Worm (Caenorhabditis elegans) whole organism, L1 larva: Measurements from ENCODE around the gene W03C9.6.

Experiments used
- C34B4.2 ChIP-seq: sonication (generic microtip); optimal IDR thresholded peaks from 2 replicates; lab custom pipeline; 2017; ENCODE audit warnings: mild to moderate bottlenecking, missing genetic modification characterization, missing compliant biosample characterization
- Y116A8C.19 ChIP-seq: sonication (generic microtip); optimal IDR thresholded peaks from 2 replicates; lab custom pipeline; 2016; ENCODE audit warnings: missing compliant biosample characterization, missing genetic modification characterization, borderline replicate concordance
- alr-1 ChIP-seq: fragments of 200-800 bp; sonication (Bioruptor generic); optimal IDR thresholded peaks from 2 replicates; lab custom pipeline; 2018; ENCODE audit warnings: borderline replicate concordance, mild to moderate bottlenecking, missing genetic modification characterization, missing compliant biosample characterization
- ama-1 ChIP-seq: fragments of 150-350 bp; optimal IDR thresholded peaks from 2 replicates; lab custom pipeline; 2014
- blmp-1 ChIP-seq: fragments of 150-350 bp; optimal IDR thresholded peaks from 2 replicates; lab custom pipeline; 2014; ENCODE audit warnings: missing biosample characterization, missing genetic modification characterization
- ceh-88 ChIP-seq: fragments of 200-800 bp; sonication (Bioruptor generic); IDR thresholded peaks from 2 replicates; pipeline ENCODE4 v1.3.6; 2022; ENCODE audit warnings: missing genetic modification characterization, missing compliant biosample characterization
- efl-1 ChIP-seq, 4 experiments: fragments of 150-350 bp; optimal IDR thresholded peaks in 3 of 4; peaks in 1 of 4; 1 replicate in 1 of 4; 2 replicates in 3 of 4; lab custom pipeline; 2014; ENCODE audit warnings: missing biosample characterization in 2 of 4, missing genetic modification characterization in 2 of 4, missing genetic modification reagents in 2 of 4
- efl-3 ChIP-seq: fragments of 200-800 bp; sonication (Bioruptor generic); optimal IDR thresholded peaks from 2 replicates; lab custom pipeline; 2018; ENCODE audit warnings: mild to moderate bottlenecking, missing genetic modification characterization, missing compliant biosample characterization
- egl-13 ChIP-seq: sonication (generic microtip); optimal IDR thresholded peaks from 2 replicates; lab custom pipeline; 2016; ENCODE audit warnings: missing genotype, missing genetic modification reagents, missing genetic modification characterization, missing compliant biosample characterization
- egl-27 ChIP-seq, 2 experiments: fragments of 150-350 bp in 1 of 2; sonication (generic microtip); optimal IDR thresholded peaks; 3 replicates each; lab custom pipeline; 2017 to 2018; ENCODE audit warnings: missing biosample characterization in 2 of 2, missing genetic modification characterization in 2 of 2, missing genetic modification reagents in 2 of 2
- ets-5 ChIP-seq: fragments of 200-800 bp; sonication (Bioruptor generic); IDR thresholded peaks from 2 replicates; pipeline ENCODE4 v1.3.6; 2022; ENCODE audit warnings: missing genetic modification characterization, missing compliant biosample characterization
- fkh-4 ChIP-seq: sonication (generic microtip); optimal IDR thresholded peaks from 2 replicates; lab custom pipeline; 2016; ENCODE audit warnings: missing compliant biosample characterization, missing genetic modification characterization, borderline replicate concordance
- fos-1 ChIP-seq: fragments of 150-350 bp; optimal IDR thresholded peaks from 2 replicates; lab custom pipeline; 2014; ENCODE audit warnings: missing biosample characterization, missing genetic modification characterization
- grh-1 ChIP-seq: fragments of 200-800 bp; sonication (Bioruptor generic); IDR thresholded peaks from 2 replicates; pipeline ENCODE4 v1.3.6; 2022; ENCODE audit warnings: missing genetic modification reagents, missing genetic modification characterization, missing compliant biosample characterization
- hlh-17 ChIP-seq: fragments of 200-800 bp; sonication (Bioruptor generic); optimal IDR thresholded peaks from 2 replicates; lab custom pipeline; 2018; ENCODE audit warnings: missing genetic modification characterization, mild to moderate bottlenecking, missing compliant biosample characterization, moderate library complexity, borderline replicate concordance
- hlh-4 ChIP-seq: sonication (generic microtip); optimal IDR thresholded peaks from 2 replicates; lab custom pipeline; 2016; ENCODE audit warnings: mild to moderate bottlenecking, missing genetic modification characterization, missing compliant biosample characterization
- hpl-2 ChIP-seq: fragments of 150-350 bp; optimal IDR thresholded peaks from 2 replicates; lab custom pipeline; 2014; ENCODE audit warnings: missing biosample characterization, missing genetic modification reagents, missing genetic modification characterization
- irx-1 ChIP-seq: sonication (generic microtip); optimal IDR thresholded peaks from 2 replicates; lab custom pipeline; 2016; ENCODE audit warnings: missing genetic modification characterization, missing compliant biosample characterization
- jun-1 ChIP-seq: fragments of 150-350 bp; optimal IDR thresholded peaks from 2 replicates; lab custom pipeline; 2014; ENCODE audit warnings: missing biosample characterization, missing genetic modification reagents, missing genetic modification characterization
- lin-13 ChIP-seq: fragments of 150-350 bp; optimal IDR thresholded peaks from 2 replicates; lab custom pipeline; 2014; ENCODE audit warnings: missing biosample characterization, missing genetic modification reagents, missing genetic modification characterization
- lin-14 ChIP-seq: fragments of 200-800 bp; sonication (Bioruptor generic); optimal IDR thresholded peaks from 2 replicates; lab custom pipeline; 2018; ENCODE audit warnings: mild to moderate bottlenecking, missing genetic modification characterization, moderate library complexity, missing compliant biosample characterization
- lin-15B ChIP-seq: fragments of 150-350 bp; sonication (generic microtip); optimal IDR thresholded peaks from 3 replicates; lab custom pipeline; 2014; ENCODE audit warnings: missing biosample characterization, missing genetic modification characterization
- lin-39 ChIP-seq: fragments of 150-350 bp; optimal IDR thresholded peaks from 2 replicates; lab custom pipeline; 2014; ENCODE audit warnings: missing biosample characterization, missing genetic modification reagents, missing genetic modification characterization
- lir-3 ChIP-seq: sonication (generic microtip); optimal IDR thresholded peaks from 2 replicates; lab custom pipeline; 2016; ENCODE audit warnings: mild to moderate bottlenecking, missing genetic modification characterization, moderate library complexity, missing compliant biosample characterization; ENCODE audit not compliant: poor library complexity
- mab-9 ChIP-seq: fragments of 200-800 bp; sonication (Bioruptor generic); IDR thresholded peaks from 2 replicates; pipeline ENCODE4 v1.3.6; 2022; ENCODE audit warnings: missing genetic modification reagents, missing genetic modification characterization, missing compliant biosample characterization
- mdl-1 ChIP-seq, 2 experiments: fragments of 150-350 bp; optimal IDR thresholded peaks; 2 replicates each; lab custom pipeline; 2014 to 2017; ENCODE audit warnings: missing biosample characterization in 2 of 2, missing genetic modification characterization in 2 of 2, inconsistent platforms in 1 of 2
- mef-2 ChIP-seq: fragments of 150-350 bp; optimal IDR thresholded peaks from 2 replicates; lab custom pipeline; 2014; ENCODE audit warnings: missing biosample characterization, missing genetic modification characterization
- nhr-20 ChIP-seq: sonication (generic microtip); optimal IDR thresholded peaks from 2 replicates; lab custom pipeline; 2016; ENCODE audit warnings: mild to moderate bottlenecking, missing genetic modification characterization, missing compliant biosample characterization
- nhr-237 ChIP-seq: fragments of 150-350 bp; optimal IDR thresholded peaks from 2 replicates; lab custom pipeline; 2014; ENCODE audit warnings: missing biosample characterization, missing genetic modification characterization
- nhr-28 ChIP-seq: fragments of 150-350 bp; optimal IDR thresholded peaks from 2 replicates; lab custom pipeline; 2014; ENCODE audit warnings: missing biosample characterization, missing genetic modification characterization
- nhr-77 ChIP-seq: fragments of 150-350 bp; optimal IDR thresholded peaks from 2 replicates; lab custom pipeline; 2014; ENCODE audit warnings: missing biosample characterization, missing genetic modification characterization
- nhr-85 ChIP-seq: sonication (generic microtip); peaks from one replicate; lab custom pipeline; 2016; ENCODE audit warnings: missing genetic modification characterization, inconsistent platforms, missing compliant biosample characterization
- nhr-90 ChIP-seq: sonication (generic microtip); optimal IDR thresholded peaks from 2 replicates; lab custom pipeline; 2016; ENCODE audit warnings: mild to moderate bottlenecking, missing genetic modification characterization, missing compliant biosample characterization; ENCODE audit not compliant: poor library complexity
- pag-3 ChIP-seq: sonication (generic microtip); optimal IDR thresholded peaks from 2 replicates; lab custom pipeline; 2017; ENCODE audit warnings: missing genetic modification characterization, mild to moderate bottlenecking, missing compliant biosample characterization, antibody characterized with exemption, borderline replicate concordance; ENCODE audit not compliant: insufficient read depth
- pqm-1 ChIP-seq: sonication (generic microtip); optimal IDR thresholded peaks from 3 replicates; lab custom pipeline; 2017; ENCODE audit warnings: missing biosample characterization, missing genetic modification characterization
- skn-1 ChIP-seq: fragments of 150-350 bp; optimal IDR thresholded peaks from 2 replicates; lab custom pipeline; 2014; ENCODE audit warnings: missing biosample characterization, missing genetic modification characterization
- snpc-4 ChIP-seq: fragments of 150-350 bp; optimal IDR thresholded peaks from 2 replicates; lab custom pipeline; 2014; ENCODE audit warnings: missing biosample characterization, missing genetic modification characterization
- snu-23 ChIP-seq: sonication (generic microtip); optimal IDR thresholded peaks from 2 replicates; lab custom pipeline; 2016; ENCODE audit warnings: missing genetic modification characterization, missing compliant biosample characterization
- swsn-7 ChIP-seq: sonication (generic microtip); optimal IDR thresholded peaks from 2 replicates; lab custom pipeline; 2016; ENCODE audit warnings: missing genetic modification characterization, missing compliant biosample characterization
- tlp-1 ChIP-seq: fragments of 150-350 bp; optimal IDR thresholded peaks from 2 replicates; lab custom pipeline; 2014; ENCODE audit warnings: missing biosample characterization, missing genetic modification characterization
- unc-130 ChIP-seq: fragments of 150-350 bp; optimal IDR thresholded peaks from 2 replicates; lab custom pipeline; 2017; ENCODE audit warnings: missing biosample characterization, missing genetic modification characterization, inconsistent platforms
- unc-30 ChIP-seq: sonication (generic microtip); optimal IDR thresholded peaks from 2 replicates; lab custom pipeline; 2017; ENCODE audit warnings: missing biosample characterization, missing genetic modification characterization
- unc-62 ChIP-seq: fragments of 150-350 bp; optimal IDR thresholded peaks from 2 replicates; lab custom pipeline; 2014; ENCODE audit warnings: missing biosample characterization, missing genetic modification reagents, missing genetic modification characterization
- unc-86 ChIP-seq: sonication (generic microtip); optimal IDR thresholded peaks from 2 replicates; lab custom pipeline; 2016; ENCODE audit warnings: missing genetic modification characterization, missing compliant biosample characterization
- vab-15 ChIP-seq: sonication (generic microtip); optimal IDR thresholded peaks from 2 replicates; lab custom pipeline; 2017; ENCODE audit warnings: missing genotype, mild to moderate bottlenecking, missing genetic modification characterization, missing compliant biosample characterization
- xbp-1 ChIP-seq: sonication (generic microtip); optimal IDR thresholded peaks from 2 replicates; lab custom pipeline; 2016; ENCODE audit warnings: missing genetic modification characterization, missing compliant biosample characterization
- zip-4 ChIP-seq: fragments of 200-800 bp; sonication (Bioruptor generic); optimal IDR thresholded peaks from 2 replicates; lab custom pipeline; 2018; ENCODE audit warnings: mild to moderate bottlenecking, missing genetic modification characterization, moderate library complexity, missing compliant biosample characterization
- ztf-4 ChIP-seq: fragments of 150-350 bp; optimal IDR thresholded peaks from 2 replicates; lab custom pipeline; 2014; ENCODE audit warnings: missing biosample characterization, missing genetic modification characterization

Gene W03C9.6

DNA sequence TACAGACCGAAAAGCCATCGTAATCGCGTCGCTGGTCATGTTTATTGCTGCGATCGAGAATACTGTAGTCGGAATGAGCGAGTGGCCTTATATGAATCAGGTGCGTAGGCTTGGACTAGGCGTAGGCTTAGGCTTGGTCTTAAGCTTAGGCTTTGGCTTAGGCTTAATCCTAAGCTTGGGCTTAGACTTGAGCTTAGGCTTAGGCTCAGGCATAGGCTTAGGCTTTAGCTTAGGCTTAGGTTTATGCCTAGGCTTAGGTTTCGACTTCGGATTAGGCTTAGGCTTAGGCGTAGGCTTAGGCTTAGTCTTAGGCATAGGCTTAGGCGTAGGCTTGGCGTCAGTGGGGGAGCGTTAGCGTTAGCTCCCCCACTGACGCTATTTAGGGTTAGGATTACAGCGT is 503 bp downstream of the W03C9.6 start:
- TF ChIP-seq nhr-20 (tag; lab: Kevin White, UChicago): no peak
- no peak for TF ChIP-seq hlh-4 (tag; lab: Kevin White, UChicago)
- no peak for TF ChIP-seq jun-1 (tag; lab: Kevin White, UChicago)
- TF ChIP-seq mdl-1 (tag; optimal IDR thresholded peaks at IDR 0.05; lab: Kevin White, UChicago): no peak
- TF ChIP-seq C34B4.2 (tag; lab: Kevin White, UChicago): no peak
- TF ChIP-seq egl-27 (tag; optimal IDR thresholded peaks at IDR 0.05; lab: Kevin White, UChicago): no peak
- TF ChIP-seq lin-39 (tag; lab: Kevin White, UChicago): no peak
- no peak for TF ChIP-seq egl-13 (tag; lab: Kevin White, UChicago)

- TF ChIP-seq irx-1 (tag; lab: Kevin White, UChicago) (peak; percentile 59), swsn-7 (peak; percentile 65), unc-62 (GFP tag; lab: Kevin White, UChicago) (no peak), lin-14 (peak; percentile 52), lin-15B (tag; lab: Kevin White, UChicago) (no peak), fkh-4 (no peak), fos-1 (tag; lab: Kevin White, UChicago) (peak; percentile 53), mab-9 (GFP tag; lab: Robert Waterston, UW) (no peak), lin-13 (GFP tag; lab: Kevin White, UChicago) (peak; percentile 49), xbp-1 (tag; lab: Kevin White, UChicago) (peak; percentile 51), tlp-1 (tag; lab: Kevin White, UChicago) (no peak), egl-27 (tag; optimal IDR thresholded peaks at IDR 0.05; lab: Kevin White, UChicago) (no peak), efl-3 (GFP tag; lab: Kevin White, UChicago) (no peak), pag-3 (tag; lab: Kevin White, UChicago) (no peak), ztf-4 (tag; lab: Kevin White, UChicago) (no peak), C34B4.2 (tag; lab: Kevin White, UChicago) (no peak), ama-1 (lab: Kevin White, UChicago) (no peak), pqm-1 (tag; lab: Kevin White, UChicago) (no peak), nhr-90 (tag; lab: Kevin White, UChicago) (peak; percentile 56), nhr-237 (tag; lab: Kevin White, UChicago) (no peak), blmp-1 (tag; lab: Kevin White, UChicago) (peak; percentile 20), skn-1 (peak; percentile 30), mef-2 (no peak), ceh-88 (GFP tag; lab: Robert Waterston, UW) (no peak), unc-86 (tag; lab: Kevin White, UChicago) (peak; percentile 47), zip-4 (GFP tag; lab: Kevin White, UChicago) (no peak), hpl-2 (GFP tag; lab: Kevin White, UChicago) (no peak), hlh-17 (GFP tag; lab: Kevin White, UChicago) (no peak), alr-1 (tag; lab: Kevin White, UChicago) (no peak), snpc-4 (peak; percentile 34), mdl-1 (tag; optimal IDR thresholded peaks at IDR 0.05; lab: Kevin White, UChicago) (peak in 1 of 2 experiments; percentile 57), ets-5 (GFP tag; lab: Robert Waterston, UW) (no peak), lir-3 (tag; lab: Kevin White, UChicago) (peak; percentile 36), unc-30 (tag; lab: Kevin White, UChicago) (no peak), efl-1 (optimal IDR thresholded peaks at IDR 0.05; lab: Kevin White, UChicago) (peak; percentile 36 to 62), efl-1 (GFP tag; optimal IDR thresholded peaks at IDR 0.05 in 1 of 2; lab: Kevin White, UChicago) (peak; percentile 55 to 95), lin-39 (tag; lab: Kevin White, UChicago) (no peak), snu-23 (GFP tag; lab: Kevin White, UChicago) (peak; percentile 87), grh-1 (no peak), Y116A8C.19 (no peak), unc-130 (peak; percentile 66), nhr-28 (tag; lab: Kevin White, UChicago) (no peak), nhr-85 (tag; lab: Kevin White, UChicago) (peak; percentile 54), vab-15 (tag; lab: Kevin White, UChicago) (peak; percentile 8), nhr-77 (tag; lab: Kevin White, UChicago) (peak; percentile 59)
These were observed 4.7 kb downstream of the W03C9.6 start for ce11 chrII:11958793-11959574.
